Fruit fly (Drosophila melanogaster) whole organism, embryonic: Measurements from ENCODE around the gene CG14718.

ENCODE experiments used
- ATbp ChIP-seq: fragments of 200-800 bp; sonication (Bioruptor generic); optimal IDR thresholded peaks from 2 replicates; lab custom pipeline; 2017; ENCODE audit warnings: missing biosample characterization, mild to moderate bottlenecking, missing genetic modification characterization, missing genetic modification reagents
- B-H1 ChIP-seq: fragments of 200-800 bp; sonication (Bioruptor generic); IDR thresholded peaks from 3 replicates; pipeline ENCODE4 v1.3.6; 2022; ENCODE audit warnings: missing biosample characterization, missing genetic modification characterization
- Bdp1 ChIP-seq: fragments of 200-800 bp; sonication (Bioruptor generic); optimal IDR thresholded peaks from 3 replicates; lab custom pipeline; 2016; ENCODE audit warnings: missing biosample characterization, missing genetic modification characterization
- CG10462 ChIP-seq: fragments of 200-800 bp; sonication (Bioruptor generic); optimal IDR thresholded peaks from 2 replicates; lab custom pipeline; 2016; ENCODE audit warnings: missing biosample characterization, missing genetic modification characterization
- CG11085 ChIP-seq: fragments of 200-800 bp; sonication (Bioruptor generic); IDR thresholded peaks from 2 replicates; pipeline ENCODE4 v1.3.6; 2022; ENCODE audit warnings: missing biosample characterization, missing genetic modification characterization
- CG12659 ChIP-seq: fragments of 200-800 bp; sonication (Bioruptor generic); optimal IDR thresholded peaks from 3 replicates; lab custom pipeline; 2017; ENCODE audit warnings: mild to moderate bottlenecking, missing biosample characterization, missing genetic modification reagents, missing genetic modification characterization
- CG15073 ChIP-seq: fragments of 200-800 bp; sonication (Bioruptor generic); optimal IDR thresholded peaks from 2 replicates; lab custom pipeline; 2016; ENCODE audit warnings: missing biosample characterization, missing genetic modification characterization
- CG15514 ChIP-seq: fragments of 200-800 bp; sonication (Bioruptor generic); optimal IDR thresholded peaks from 3 replicates; lab custom pipeline; 2017; ENCODE audit warnings: missing biosample characterization, missing genetic modification characterization, mild to moderate bottlenecking, moderate library complexity, missing genetic modification reagents
- CG16779 ChIP-seq: fragments of 200-800 bp; sonication (Bioruptor generic); IDR thresholded peaks from 2 replicates; pipeline ENCODE4 v1.3.6; 2022; ENCODE audit warnings: missing biosample characterization, missing genetic modification characterization
- CG17361 ChIP-seq: fragments of 200-800 bp; sonication (Bioruptor generic); IDR thresholded peaks from 3 replicates; pipeline ENCODE4 v1.3.6; 2022; ENCODE audit warnings: missing biosample characterization, missing genetic modification characterization
- CG17802 ChIP-seq: fragments of 200-800 bp; sonication (Bioruptor generic); optimal IDR thresholded peaks from 2 replicates; lab custom pipeline; 2018; ENCODE audit warnings: missing biosample characterization, mild to moderate bottlenecking, missing genetic modification characterization, moderate library complexity
- CG1792 ChIP-seq: fragments of 200-800 bp; sonication (Bioruptor generic); optimal IDR thresholded peaks from 2 replicates; lab custom pipeline; 2016; ENCODE audit warnings: missing biosample characterization, missing genetic modification characterization
- CG2116 ChIP-seq: fragments of 200-800 bp; sonication (Bioruptor generic); optimal IDR thresholded peaks from 3 replicates; lab custom pipeline; 2018; ENCODE audit warnings: missing biosample characterization, mild to moderate bottlenecking, missing genetic modification characterization
- CG34422 ChIP-seq: fragments of 200-800 bp; sonication (Bioruptor generic); IDR thresholded peaks from 3 replicates; pipeline ENCODE4 v1.3.6; 2022; ENCODE audit warnings: missing biosample characterization, missing genetic modification characterization
- CG5953 ChIP-seq: fragments of 200-800 bp; sonication (Bioruptor generic); IDR thresholded peaks from 2 replicates; pipeline ENCODE4 v1.3.6; 2022; ENCODE audit warnings: missing biosample characterization, missing genetic modification characterization
- CG6175 ChIP-seq: fragments of 200-800 bp; sonication (Bioruptor generic); IDR thresholded peaks from 3 replicates; pipeline ENCODE4 v1.3.6; 2022; ENCODE audit warnings: missing biosample characterization, missing genetic modification characterization
- CG7928 ChIP-seq: fragments of 200-800 bp; sonication (Bioruptor generic); optimal IDR thresholded peaks from 2 replicates; lab custom pipeline; 2017; ENCODE audit warnings: missing biosample characterization, mild to moderate bottlenecking, missing genetic modification characterization
- CG8944 ChIP-seq: fragments of 200-800 bp; sonication (Bioruptor generic); optimal IDR thresholded peaks from 3 replicates; lab custom pipeline; 2016; ENCODE audit warnings: missing biosample characterization, missing genetic modification characterization
- CG9797 ChIP-seq: fragments of 200-800 bp; sonication (Bioruptor generic); optimal IDR thresholded peaks from 3 replicates; lab custom pipeline; 2018; ENCODE audit warnings: missing biosample characterization, mild to moderate bottlenecking, missing genetic modification characterization
- CkIIα-i1 ChIP-seq: fragments of 200-800 bp; sonication (Bioruptor generic); IDR thresholded peaks from 2 replicates; pipeline ENCODE4 v1.3.6; 2022; ENCODE audit warnings: missing biosample characterization, missing genetic modification characterization
- Deaf1 ChIP-seq: fragments of 200-800 bp; optimal IDR thresholded peaks from 3 replicates; lab custom pipeline; 2019; ENCODE audit warnings: missing biosample characterization, mild to moderate bottlenecking, missing genetic modification characterization, moderate library complexity
- Fer3 ChIP-seq: fragments of 200-800 bp; sonication (Bioruptor generic); optimal IDR thresholded peaks from 2 replicates; lab custom pipeline; 2018; ENCODE audit warnings: missing biosample characterization, mild to moderate bottlenecking, missing genetic modification characterization, moderate library complexity
- Gsc ChIP-seq: fragments of 200-800 bp; sonication (Bioruptor generic); IDR thresholded peaks from 2 replicates; pipeline ENCODE4 v1.3.6; 2022; ENCODE audit warnings: missing biosample characterization, missing genetic modification characterization
- HLHmδ ChIP-seq: fragments of 200-800 bp; sonication (Bioruptor generic); optimal IDR thresholded peaks from 2 replicates; lab custom pipeline; 2018; ENCODE audit warnings: missing biosample characterization, mild to moderate bottlenecking, missing genetic modification characterization, moderate library complexity
- Kr ChIP-seq: fragments of 200-800 bp; sonication (Bioruptor generic); optimal IDR thresholded peaks from 2 replicates; lab custom pipeline; 2017; ENCODE audit warnings: missing biosample characterization, mild to moderate bottlenecking, missing genetic modification characterization
- MBD-R2 ChIP-seq: fragments of 200-800 bp; sonication (Bioruptor generic); IDR thresholded peaks from 2 replicates; pipeline ENCODE4 v1.3.6; 2022; ENCODE audit warnings: missing biosample characterization, missing genetic modification characterization
- Mes4 ChIP-seq: fragments of 200-800 bp; sonication (Bioruptor generic); optimal IDR thresholded peaks from 2 replicates; lab custom pipeline; 2016; ENCODE audit warnings: missing biosample characterization, missing genetic modification characterization
- Mrtf ChIP-seq: fragments of 200-800 bp; sonication (Bioruptor generic); IDR thresholded peaks from 3 replicates; pipeline ENCODE4 v1.3.6; 2022; ENCODE audit warnings: missing biosample characterization, missing genetic modification characterization
- NFAT ChIP-seq: fragments of 200-800 bp; sonication (Bioruptor generic); IDR thresholded peaks from 2 replicates; pipeline ENCODE4 v1.3.6; 2022; ENCODE audit warnings: missing biosample characterization, missing genetic modification characterization
- Nf-YA ChIP-seq: fragments of 200-800 bp; sonication (Bioruptor generic); IDR thresholded peaks from 2 replicates; pipeline ENCODE4 v1.3.6; 2022; ENCODE audit warnings: missing biosample characterization, missing genetic modification characterization
- Nf-YC ChIP-seq: fragments of 200-800 bp; optimal IDR thresholded peaks from 3 replicates; lab custom pipeline; 2019; ENCODE audit warnings: missing biosample characterization, mild to moderate bottlenecking, missing genetic modification characterization, moderate library complexity
- Opbp ChIP-seq: fragments of 200-800 bp; sonication (Bioruptor generic); IDR thresholded peaks from 3 replicates; pipeline ENCODE4 v1.3.6; 2022; ENCODE audit warnings: missing biosample characterization, missing genetic modification characterization; ENCODE audit not compliant: partially characterized antibody
- PHDP ChIP-seq: fragments of 200-800 bp; sonication (Bioruptor generic); optimal IDR thresholded peaks from 3 replicates; lab custom pipeline; 2018; ENCODE audit warnings: missing biosample characterization, mild to moderate bottlenecking, missing genetic modification characterization, moderate library complexity
- Usf ChIP-seq: fragments of 200-800 bp; sonication (Bioruptor generic); optimal IDR thresholded peaks from 2 replicates; lab custom pipeline; 2017; ENCODE audit warnings: missing genotype, missing biosample characterization, missing genetic modification characterization
- Xbp1 ChIP-seq: fragments of 200-800 bp; sonication (Bioruptor generic); optimal IDR thresholded peaks from 3 replicates; lab custom pipeline; 2016; ENCODE audit warnings: missing biosample characterization, mild to moderate bottlenecking, missing genetic modification characterization
- abd-A ChIP-seq: fragments of 200-800 bp; sonication (Bioruptor generic); optimal IDR thresholded peaks from 3 replicates; lab custom pipeline; 2019; ENCODE audit warnings: missing biosample characterization, mild to moderate bottlenecking, missing genetic modification characterization, moderate library complexity
- aop ChIP-seq: fragments of 200-800 bp; sonication (Bioruptor generic); IDR thresholded peaks from 2 replicates; pipeline ENCODE4 v1.3.6; 2022; ENCODE audit warnings: missing biosample characterization, missing genetic modification characterization
- bigmax ChIP-seq: fragments of 200-800 bp; sonication (Bioruptor generic); optimal IDR thresholded peaks from 2 replicates; lab custom pipeline; 2018; ENCODE audit warnings: missing biosample characterization, mild to moderate bottlenecking, missing genetic modification characterization
- dm ChIP-seq: fragments of 200-800 bp; sonication (Bioruptor generic); optimal IDR thresholded peaks from 3 replicates; lab custom pipeline; 2016; ENCODE audit warnings: missing biosample characterization, missing genetic modification characterization
- dysf ChIP-seq: fragments of 200-800 bp; sonication (Bioruptor generic); IDR thresholded peaks from 3 replicates; pipeline ENCODE4 v1.3.6; 2022; ENCODE audit warnings: missing biosample characterization, missing genetic modification characterization
- ewg ChIP-seq: fragments of 200-800 bp; sonication (Bioruptor generic); optimal IDR thresholded peaks from 3 replicates; lab custom pipeline; 2017; ENCODE audit warnings: mild to moderate bottlenecking, missing biosample characterization, missing genetic modification reagents, missing genetic modification characterization
- ftz-f1 ChIP-seq: fragments of 200-800 bp; sonication (Bioruptor generic); optimal IDR thresholded peaks from 2 replicates; lab custom pipeline; 2016; ENCODE audit warnings: missing biosample characterization, missing genetic modification characterization
- gem ChIP-seq: fragments of 200-800 bp; sonication (Bioruptor generic); optimal IDR thresholded peaks from 2 replicates; lab custom pipeline; 2019; ENCODE audit warnings: missing biosample characterization, mild to moderate bottlenecking, missing genetic modification characterization, moderate library complexity
- gsb ChIP-seq: fragments of 200-800 bp; sonication (Bioruptor generic); IDR thresholded peaks from 2 replicates; pipeline ENCODE4 v1.3.6; 2022; ENCODE audit warnings: missing biosample characterization, missing genetic modification characterization
- h ChIP-seq: fragments of >200 bp; optimal IDR thresholded peaks from 2 replicates; lab custom pipeline; 2017
- pfk ChIP-seq: fragments of 200-800 bp; sonication (Bioruptor generic); optimal IDR thresholded peaks from 2 replicates; lab custom pipeline; 2018; ENCODE audit warnings: missing biosample characterization, mild to moderate bottlenecking, missing genetic modification characterization, moderate library complexity
- psq ChIP-seq: fragments of 200-800 bp; sonication (Bioruptor generic); optimal IDR thresholded peaks from 2 replicates; lab custom pipeline; 2017; ENCODE audit warnings: missing biosample characterization, missing genetic modification characterization
- rib ChIP-seq: fragments of 200-800 bp; sonication (Bioruptor generic); IDR thresholded peaks from 2 replicates; pipeline ENCODE4 v1.3.6; 2022; ENCODE audit warnings: missing biosample characterization, missing genetic modification characterization
- sens ChIP-seq: fragments of 200-800 bp; sonication (Bioruptor generic); peaks from one replicate; lab custom pipeline; 2016; ENCODE audit warnings: missing biosample characterization, missing genetic modification characterization
- tx ChIP-seq: fragments of 200-800 bp; sonication (Bioruptor generic); optimal IDR thresholded peaks from 2 replicates; lab custom pipeline; 2016; ENCODE audit warnings: missing biosample characterization, missing genetic modification characterization
- wek ChIP-seq: fragments of 200-800 bp; sonication (Bioruptor generic); optimal IDR thresholded peaks from 3 replicates; lab custom pipeline; 2018; ENCODE audit warnings: missing biosample characterization, mild to moderate bottlenecking, missing genetic modification characterization, moderate library complexity

CG14718 gene

DNA sequence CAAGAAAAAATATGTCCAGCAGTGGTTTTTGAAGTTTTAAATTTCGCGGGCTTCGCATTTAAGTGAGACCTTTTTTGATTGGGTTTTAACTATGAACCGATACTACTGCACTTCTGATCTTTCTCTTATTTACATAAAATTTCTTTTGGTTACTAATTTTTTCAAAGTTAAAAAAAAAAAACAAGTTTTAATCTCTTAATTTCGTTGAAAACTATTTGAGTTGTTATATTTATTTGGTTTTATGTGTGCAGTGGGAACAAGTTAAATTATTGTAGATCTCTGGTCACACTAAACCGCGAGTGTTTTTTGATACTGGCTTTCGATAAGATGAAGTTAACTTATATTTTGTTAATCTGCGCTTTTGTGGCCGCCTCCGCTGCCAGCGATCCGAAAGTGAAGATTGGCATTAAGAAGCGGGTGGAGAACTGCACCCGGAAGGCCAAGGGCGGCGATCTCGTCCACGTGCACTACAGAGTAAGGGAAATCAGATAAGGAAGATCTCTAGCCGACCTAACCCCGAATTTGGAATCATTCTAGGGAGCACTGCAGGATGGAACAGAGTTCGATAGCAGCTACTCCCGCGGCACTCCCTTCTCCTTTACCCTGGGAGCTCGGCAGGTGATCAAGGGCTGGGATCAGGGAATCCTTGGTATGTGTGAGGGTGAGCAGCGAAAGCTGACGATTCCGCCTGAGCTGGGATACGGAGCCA lies 26.3 kb upstream of the CG14718 start, which contains the start of gene CG14715 (continued):
- peak; percentile 57 for TF ChIP-seq CG12659 (GFP tag; lab: Kevin White, UChicago)
- TF ChIP-seq Fer3 (tag; lab: Kevin White, UChicago): peak; percentile 3
- TF ChIP-seq CG8944 (GFP tag; lab: Kevin White, UChicago): peak; percentile 35
- peak; percentile 65 for TF ChIP-seq CG17802
- no peak for TF ChIP-seq gsb (GFP tag; lab: Robert Waterston, UW)
- peak; percentile 28 for TF ChIP-seq PHDP (tag; lab: Kevin White, UChicago)
- TF ChIP-seq CG9797 (GFP tag; lab: Kevin White, UChicago): peak; percentile 80
- TF ChIP-seq CG5953 (GFP tag; lab: Robert Waterston, UW): no peak
- TF ChIP-seq Xbp1 (GFP tag; lab: Kevin White, UChicago): peak; percentile 67
- TF ChIP-seq Usf (GFP tag; lab: Kevin White, UChicago): no peak
- TF ChIP-seq CG1792: no peak
- TF ChIP-seq CG7928 (GFP tag; lab: Kevin White, UChicago): no peak
- TF ChIP-seq CG11085 (GFP tag; lab: Robert Waterston, UW): no peak
- TF ChIP-seq gem (tag; lab: Kevin White, UChicago): peak; percentile 72
- TF ChIP-seq CG15514 (GFP tag; lab: Kevin White, UChicago): peak; percentile 86
- TF ChIP-seq sens: peak; percentile 87
- no peak for TF ChIP-seq wek (GFP tag; lab: Kevin White, UChicago)
- TF ChIP-seq CG16779 (GFP tag; lab: Robert Waterston, UW): no peak
- no peak for TF ChIP-seq Kr
- TF ChIP-seq dysf: peak; percentile 48; the same call in 2 of the 3 replicates
- no peak for TF ChIP-seq ftz-f1 (GFP tag; lab: Kevin White, UChicago)
- no peak for TF ChIP-seq Mrtf (GFP tag; lab: Robert Waterston, UW)
- no peak for TF ChIP-seq Bdp1 (GFP tag; lab: Kevin White, UChicago)
- no peak for TF ChIP-seq Gsc (GFP tag; lab: Robert Waterston, UW)
- TF ChIP-seq ewg (GFP tag; lab: Kevin White, UChicago): no peak
- no peak for TF ChIP-seq Nf-YA
- no peak for TF ChIP-seq psq (GFP tag; lab: Kevin White, UChicago)
- TF ChIP-seq CG34422 (GFP tag; lab: Robert Waterston, UW): no peak
- TF ChIP-seq abd-A (tag; lab: Kevin White, UChicago): no peak
- no peak for TF ChIP-seq CkIIα-i1
- TF ChIP-seq CG17361 (GFP tag; lab: Robert Waterston, UW): peak; percentile 60; the same call in 2 of the 3 replicates
- TF ChIP-seq pfk (GFP tag; lab: Kevin White, UChicago): no peak
- TF ChIP-seq MBD-R2: peak; percentile 67
- TF ChIP-seq bigmax (GFP tag; lab: Kevin White, UChicago): peak; percentile 30
- no peak for TF ChIP-seq Deaf1 (tag; lab: Kevin White, UChicago)
- peak; percentile 19 for TF ChIP-seq tx (GFP tag; lab: Kevin White, UChicago)
- peak; percentile 13 for TF ChIP-seq Mes4 (GFP tag; lab: Kevin White, UChicago)
- no peak for TF ChIP-seq ATbp (GFP tag; lab: Kevin White, UChicago)
- no peak for TF ChIP-seq rib (GFP tag; lab: Robert Waterston, UW)
- no peak for TF ChIP-seq h
- TF ChIP-seq Opbp (GFP tag; lab: Robert Waterston, UW): no peak
- TF ChIP-seq aop: no peak
- TF ChIP-seq CG15073 (GFP tag; lab: Kevin White, UChicago): no peak
- peak; percentile 73 for TF ChIP-seq CG2116
- no peak for TF ChIP-seq CG6175 (GFP tag; lab: Robert Waterston, UW)
- peak; percentile 62 for TF ChIP-seq dm
- no peak for TF ChIP-seq NFAT
- peak; percentile 46 for TF ChIP-seq Nf-YC (tag; lab: Kevin White, UChicago)
- TF ChIP-seq HLHmδ (GFP tag; lab: Kevin White, UChicago): no peak
- TF ChIP-seq CG10462: no peak
- TF ChIP-seq B-H1 (GFP tag; lab: Robert Waterston, UW): 0 out of 3 replicates have a peak, but pooled peaks have one; percentile 16
